Worm (Caenorhabditis elegans) whole organism, midembryonic: ENCODE data around the gene orc-5.

Experiments used
- T22C8.4 ChIP-seq: fragments of 200-800 bp; sonication (Bioruptor generic); IDR thresholded peaks from 2 replicates; pipeline ENCODE4 v1.3.6; 2022; ENCODE audit warnings: missing genetic modification characterization, missing compliant biosample characterization
- cog-1 ChIP-seq: sonication (generic microtip); optimal IDR thresholded peaks from 2 replicates; lab custom pipeline; 2016; ENCODE audit warnings: missing genetic modification characterization, missing compliant biosample characterization
- flt-1 ChIP-seq: fragments of 200-800 bp; sonication (Bioruptor generic); IDR thresholded peaks from 2 replicates; pipeline ENCODE4 v1.3.6; 2022; ENCODE audit warnings: missing genetic modification characterization, missing compliant biosample characterization
- klf-2 ChIP-seq: fragments of 200-800 bp; sonication (Bioruptor generic); conservative IDR thresholded peaks from 2 replicates; pipeline ENCODE4 v1.3.6; 2022; ENCODE audit warnings: missing genetic modification reagents, missing genetic modification characterization, missing compliant biosample characterization
- med-1 ChIP-seq: sonication (generic microtip); optimal IDR thresholded peaks from 2 replicates; lab custom pipeline; 2017; ENCODE audit warnings: missing genetic modification characterization, mild to moderate bottlenecking, missing compliant biosample characterization, antibody characterized with exemption, missing genetic modification reagents; ENCODE audit not compliant: insufficient read depth
- tab-1 ChIP-seq: fragments of 200-800 bp; sonication (Bioruptor generic); IDR thresholded peaks from 2 replicates; pipeline ENCODE4 v1.3.6; 2022; ENCODE audit warnings: missing genetic modification characterization, missing compliant biosample characterization
- ztf-23 ChIP-seq: fragments of 200-800 bp; sonication (Bioruptor generic); IDR thresholded peaks from 2 replicates; pipeline ENCODE4 v1.3.6; 2022; ENCODE audit warnings: missing genetic modification reagents, missing genetic modification characterization, missing compliant biosample characterization
- ztf-29 ChIP-seq: fragments of 200-800 bp; sonication (Bioruptor generic); IDR thresholded peaks from 2 replicates; pipeline ENCODE4 v1.3.6; 2022; ENCODE audit warnings: missing genetic modification reagents, missing genetic modification characterization, missing compliant biosample characterization

ce11 chrIV:10768146-10768636 is 33.8 kb upstream of the orc-5 start, which contains the start of gene T25B9.8:
- TF ChIP-seq med-1 (no peak), cog-1 (no peak), T22C8.4 (GFP tag; lab: Robert Waterston, UW) (no peak), ztf-23 (GFP tag; lab: Robert Waterston, UW) (no peak), flt-1 (GFP tag; lab: Robert Waterston, UW) (no peak), klf-2 (GFP tag; lab: Robert Waterston, UW) (no peak), tab-1 (no peak), ztf-29 (GFP tag; lab: Robert Waterston, UW) (no peak)
